Fruit fly (Drosophila melanogaster) whole organism: ENCODE results near the gene MESK4.

ENCODE experiments used
- CG8478 ChIP-seq: fragments of >200 bp; optimal IDR thresholded peaks from 2 replicates; lab custom pipeline; 2018; ENCODE audit warnings: inconsistent platforms
- Dll ChIP-seq: fragments of >200 bp; optimal IDR thresholded peaks from 2 replicates; lab custom pipeline; 2017
- EcR ChIP-seq, 2 experiments: fragments of >200 bp; optimal IDR thresholded peaks; 2 replicates each; lab custom pipeline; 2017; ENCODE audit warnings: missing biosample characterization in 2 of 2, missing genetic modification characterization in 2 of 2, missing genetic modification reagents in 2 of 2
- pan ChIP-seq: fragments of >200 bp; optimal IDR thresholded peaks from 2 replicates; lab custom pipeline; 2017
- psq ChIP-seq: fragments of >200 bp; optimal IDR thresholded peaks from 2 replicates; lab custom pipeline; 2017
- usp ChIP-seq: fragments of >200 bp; optimal IDR thresholded peaks from 2 replicates; lab custom pipeline; 2017; ENCODE audit warnings: missing biosample characterization, missing genetic modification characterization, mixed read lengths

Gene MESK4

dm6 chr3R:16972575-16972974 lies 16.0 kb upstream of the MESK4 start:
- TF ChIP-seq pan (lab: Kevin White, UChicago) (no peak), EcR (GFP tag; optimal IDR thresholded peaks at IDR 0.05; lab: Kevin White, UChicago) (no peak), Dll (lab: Kevin White, UChicago) (no peak), CG8478 (no peak), psq (lab: Kevin White, UChicago) (no peak), usp (no peak)

- no peak for TF ChIP-seq psq (lab: Kevin White, UChicago)
- no peak for TF ChIP-seq EcR (GFP tag; optimal IDR thresholded peaks at IDR 0.05; lab: Kevin White, UChicago)
- TF ChIP-seq usp: no peak
- no peak for TF ChIP-seq Dll (lab: Kevin White, UChicago)
- TF ChIP-seq CG8478: no peak
- TF ChIP-seq pan (lab: Kevin White, UChicago): no peak
These were observed 13.7 kb upstream of the MESK4 start, which contains the start of gene VhaM9.7-d for dm6 chr3R:16974904-16975303. Gene VhaM9.7-d (plus strand): TSS chr3R:16975204.

DNA sequence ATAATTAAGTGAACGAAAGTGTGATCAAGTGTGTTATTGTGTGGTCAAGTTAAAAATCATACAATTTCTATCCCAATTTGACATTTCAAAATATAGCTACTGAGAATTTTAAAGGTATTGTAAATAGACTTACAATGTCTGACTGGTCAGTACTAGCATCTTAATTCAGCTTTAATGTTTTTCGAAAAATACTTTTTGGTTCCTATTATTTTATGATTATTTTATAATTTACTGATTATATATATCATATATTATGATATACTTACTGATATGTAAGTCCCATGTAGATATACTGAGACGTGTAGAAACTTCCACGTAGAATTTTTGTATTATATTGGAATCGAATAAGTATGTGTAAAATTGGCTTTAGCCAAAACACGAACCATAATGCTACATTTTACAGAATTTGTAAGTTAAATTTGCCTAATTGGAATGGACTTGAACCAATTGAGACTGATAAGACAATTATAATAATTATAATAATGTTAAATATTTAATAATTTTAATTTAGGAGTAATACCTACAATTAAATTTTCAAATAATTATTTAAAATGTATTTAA lies 10.8 kb upstream of the MESK4 start, which contains the start of gene Actn3:
Gene Actn3, minus strand, starts transcription at position 51 of the 561 bp plus-strand sequence.
- TF ChIP-seq Dll (lab: Kevin White, UChicago) (no peak), CG8478 (no peak), psq (lab: Kevin White, UChicago) (no peak), pan (lab: Kevin White, UChicago) (no peak), EcR (GFP tag; optimal IDR thresholded peaks at IDR 0.05; lab: Kevin White, UChicago) (no peak), usp (no peak)

- TF ChIP-seq psq (lab: Kevin White, UChicago) (no peak), EcR (GFP tag; optimal IDR thresholded peaks at IDR 0.05; lab: Kevin White, UChicago) (no peak), pan (lab: Kevin White, UChicago) (no peak), Dll (lab: Kevin White, UChicago) (no peak), usp (no peak), CG8478 (no peak)
These were observed 7.5 kb upstream of the MESK4 start for dm6 chr3R:16980958-16981623.

DNA sequence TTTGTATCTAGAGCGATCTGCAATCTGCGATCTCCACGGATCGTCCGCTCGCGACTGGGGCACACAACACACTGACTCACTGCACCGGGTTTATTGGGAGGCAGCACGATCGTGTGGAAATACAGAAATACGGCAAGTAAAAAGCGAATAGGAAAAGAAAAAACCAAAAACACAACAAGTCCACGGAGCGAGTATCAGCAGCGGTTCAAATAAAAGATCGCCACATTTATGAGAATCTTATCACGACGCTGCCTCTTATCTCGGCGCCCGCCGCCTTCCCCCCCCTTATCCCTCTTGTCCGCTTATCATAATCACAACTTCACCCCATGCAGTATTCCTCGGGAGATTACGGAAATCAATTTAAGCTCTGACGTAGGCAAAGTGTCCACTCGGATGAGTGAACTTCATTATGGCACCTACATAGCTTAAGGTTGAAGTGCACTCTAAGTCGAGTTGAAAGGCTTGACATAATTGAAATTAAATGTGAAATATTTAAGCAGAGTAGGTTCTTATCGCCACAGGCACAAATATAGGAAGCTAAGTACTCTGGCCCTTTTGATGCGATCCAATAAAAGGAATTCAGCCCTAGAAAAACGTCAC lies 6.4 kb upstream of the MESK4 start, which contains the start of gene AhcyL2:
Gene AhcyL2, minus strand, starts transcription at position 51 of the 600 bp plus-strand sequence.
- no peak for TF ChIP-seq pan (lab: Kevin White, UChicago)
- no peak for TF ChIP-seq EcR (GFP tag; optimal IDR thresholded peaks at IDR 0.05; lab: Kevin White, UChicago)
- TF ChIP-seq usp: no peak
- no peak for TF ChIP-seq psq (lab: Kevin White, UChicago)
- TF ChIP-seq Dll (lab: Kevin White, UChicago): no peak
- no peak for TF ChIP-seq CG8478

- TF ChIP-seq psq (lab: Kevin White, UChicago) (no peak), CG8478 (no peak), usp (no peak), pan (lab: Kevin White, UChicago) (no peak), Dll (lab: Kevin White, UChicago) (no peak), EcR (GFP tag; optimal IDR thresholded peaks at IDR 0.05; lab: Kevin White, UChicago) (no peak)
These were observed 5.6 kb upstream of the MESK4 start for dm6 chr3R:16983001-16983400.

DNA sequence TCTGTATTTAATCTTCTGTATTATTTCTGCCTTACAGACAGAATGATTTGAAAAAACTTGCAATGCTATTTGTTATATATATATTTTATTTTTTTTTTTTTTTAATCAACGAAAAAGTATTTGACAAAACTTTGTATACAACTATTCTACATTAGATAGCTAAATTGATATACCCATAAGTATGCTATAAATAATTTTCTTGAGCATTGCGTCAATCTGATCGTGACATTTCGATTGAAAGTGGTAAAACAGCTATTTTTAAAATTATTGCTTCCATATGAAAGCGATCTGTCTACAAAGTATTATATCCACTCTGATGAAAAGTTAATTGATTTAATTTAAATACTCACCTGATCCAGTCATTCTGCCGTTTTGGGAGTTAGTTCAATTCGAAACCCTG lies 4.4 kb upstream of the MESK4 start:
- TF ChIP-seq pan (lab: Kevin White, UChicago) (no peak), usp (no peak), CG8478 (no peak), Dll (lab: Kevin White, UChicago) (no peak), psq (lab: Kevin White, UChicago) (no peak), EcR (GFP tag; optimal IDR thresholded peaks at IDR 0.05; lab: Kevin White, UChicago) (no peak)

- TF ChIP-seq pan (lab: Kevin White, UChicago): peak; percentile 84
- no peak for TF ChIP-seq CG8478
These were observed 3.1 kb upstream of the MESK4 start for dm6 chr3R:16985547-16985946.

dm6 chr3R:16986181-16987074 lies 2.2 kb upstream of the MESK4 start:
- TF ChIP-seq pan (lab: Kevin White, UChicago) (no peak), Dll (lab: Kevin White, UChicago) (no peak), usp (no peak), EcR (GFP tag; optimal IDR thresholded peaks at IDR 0.05; lab: Kevin White, UChicago) (peak in 1 of 2 experiments; percentile 28), psq (lab: Kevin White, UChicago) (no peak), CG8478 (no peak)

dm6 chr3R:16987220-16987923 lies 1.2 kb upstream of the MESK4 start, which contains the start of gene CG18622:
Gene CG18622 (minus strand): TSS chr3R:16987732.
- no peak for TF ChIP-seq Dll (lab: Kevin White, UChicago)

DNA sequence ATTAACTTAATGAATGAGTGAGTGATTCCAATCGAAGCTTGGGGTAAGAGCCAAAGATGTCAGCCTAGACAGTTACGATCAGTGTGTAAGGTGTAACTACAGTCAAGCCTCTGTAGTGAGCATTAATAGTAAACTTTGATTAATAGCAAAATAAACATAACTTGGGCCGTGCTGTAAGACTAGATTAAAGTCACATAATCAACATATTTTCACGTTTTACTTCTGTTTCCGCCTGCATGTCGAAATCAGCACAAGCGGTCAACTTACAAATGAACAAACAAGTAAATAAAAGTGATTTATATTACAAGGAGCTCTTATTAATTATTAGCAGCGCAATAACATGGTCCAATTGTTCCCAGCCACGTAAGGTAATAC lies 703 bp upstream of the MESK4 start:
- TF ChIP-seq EcR (GFP tag; optimal IDR thresholded peaks at IDR 0.05; lab: Kevin White, UChicago): no peak
- no peak for TF ChIP-seq psq (lab: Kevin White, UChicago)
- no peak for TF ChIP-seq CG8478
